Worm (Caenorhabditis elegans): Measurements from ENCODE around the gene nhr-231.
"Not testable (repeated sequence)": the region's sequence is repeated elsewhere in the genome, so short reads cannot be mapped to it uniquely, and the experiment has no call there.

Gene nhr-231

ce11 chrV:18761078-18761477 is 29.7 kb upstream of the nhr-231 start, which contains the start of gene F11D11.4:
Gene F11D11.4, plus strand, starts transcription at chrV:18761378.
- TF ChIP-seq ama-1 (optimal IDR thresholded peaks at IDR 0.05), result no peak
- no peak for TF ChIP-seq rnt-1 (tag; optimal IDR thresholded peaks at IDR 0.05)
- no peak for TF ChIP-seq ets-5 (GFP tag; IDR thresholded peaks at IDR 0.05)
- no peak for TF ChIP-seq tbx-2 (tag; optimal IDR thresholded peaks at IDR 0.05)
- no peak for TF ChIP-seq ztf-4 (tag; optimal IDR thresholded peaks at IDR 0.05)
- no peak for TF ChIP-seq fos-1 (tag; optimal IDR thresholded peaks at IDR 0.05)
- TF ChIP-seq mef-2 (tag; optimal IDR thresholded peaks at IDR 0.05), result no peak
- no peak for TF ChIP-seq unc-86 (tag; optimal IDR thresholded peaks at IDR 0.05)
- no peak for TF ChIP-seq mep-1 (tag; optimal IDR thresholded peaks at IDR 0.05)
- TF ChIP-seq ceh-8 (GFP tag; optimal IDR thresholded peaks at IDR 0.05), result no peak
- TF ChIP-seq pag-3 (tag; optimal IDR thresholded peaks at IDR 0.05; ENCODE audit: borderline replicate concordance, insufficient read depth), result no peak
- TF ChIP-seq C34B4.2 (tag; optimal IDR thresholded peaks at IDR 0.05), result no peak
- TF ChIP-seq dsc-1 (tag; optimal IDR thresholded peaks at IDR 0.05), result no peak
- TF ChIP-seq egl-13 (tag; optimal IDR thresholded peaks at IDR 0.05), result no peak

- TF ChIP-seq fos-1 (tag; optimal IDR thresholded peaks at IDR 0.05); nhr-84 (tag; optimal IDR thresholded peaks at IDR 0.05); dpl-1 (GFP tag; optimal IDR thresholded peaks at IDR 0.05): not testable (repeated sequence)
Measured at ce11 chrV:18762044-18762443, 28.7 kb upstream of the nhr-231 start, which contains the start of gene F11D11.22. Gene F11D11.22, plus strand, starts transcription at chrV:18762344.

ce11 chrV:18769902-18770301 is 20.9 kb upstream of the nhr-231 start:
- TF ChIP-seq tlp-1 (tag; optimal IDR thresholded peaks at IDR 0.05) (no peak), nhr-76 (tag; optimal IDR thresholded peaks at IDR 0.05) (no peak), unc-130 (tag; optimal IDR thresholded peaks at IDR 0.05) (no peak), nhr-90 (tag; optimal IDR thresholded peaks at IDR 0.05; ENCODE audit: poor library complexity) (no peak), sox-4 (tag; optimal IDR thresholded peaks at IDR 0.05) (no peak), irx-1 (tag; optimal IDR thresholded peaks at IDR 0.05) (no peak), skn-1 (tag; optimal IDR thresholded peaks at IDR 0.05) (no peak), pag-3 (tag; optimal IDR thresholded peaks at IDR 0.05; ENCODE audit: borderline replicate concordance, insufficient read depth) (no peak), lsy-2 (tag; optimal IDR thresholded peaks at IDR 0.05) (no peak), nhr-20 (tag; optimal IDR thresholded peaks at IDR 0.05) (no peak), nhr-47 (tag; optimal IDR thresholded peaks at IDR 0.05) (no peak), hpl-2 (GFP tag; optimal IDR thresholded peaks at IDR 0.05) (no peak), efl-3 (GFP tag; optimal IDR thresholded peaks at IDR 0.05) (no peak), lin-15B (tag; optimal IDR thresholded peaks at IDR 0.05) (no peak), hlh-4 (tag; optimal IDR thresholded peaks at IDR 0.05) (no peak), blmp-1 (tag; optimal IDR thresholded peaks at IDR 0.05) (no peak)

- TF ChIP-seq unc-62 (GFP tag; optimal IDR thresholded peaks at IDR 0.05) (no peak), ces-1 (GFP tag; optimal IDR thresholded peaks at IDR 0.05) (no peak), blmp-1 (tag; optimal IDR thresholded peaks at IDR 0.05) (no peak), nhr-11 (tag; optimal IDR thresholded peaks at IDR 0.05) (no peak), Y116A8C.19 (tag; optimal IDR thresholded peaks at IDR 0.05; ENCODE audit: borderline replicate concordance) (no peak), hlh-4 (tag; optimal IDR thresholded peaks at IDR 0.05) (no peak), nhr-237 (tag; optimal IDR thresholded peaks at IDR 0.05) (no peak), efl-3 (GFP tag; optimal IDR thresholded peaks at IDR 0.05) (no peak), ztf-4 (tag; optimal IDR thresholded peaks at IDR 0.05) (no peak), nhr-90 (tag; optimal IDR thresholded peaks at IDR 0.05; ENCODE audit: poor library complexity) (no peak), irx-1 (tag; optimal IDR thresholded peaks at IDR 0.05) (no peak), nhr-28 (tag; optimal IDR thresholded peaks at IDR 0.05) (no peak), lir-3 (tag; optimal IDR thresholded peaks at IDR 0.05; ENCODE audit: poor library complexity) (no peak), lin-13 (GFP tag; optimal IDR thresholded peaks at IDR 0.05) (no peak), skn-1 (tag; optimal IDR thresholded peaks at IDR 0.05) (no peak), zag-1 (tag; optimal IDR thresholded peaks at IDR 0.05) (no peak), mdl-1 (tag; optimal IDR thresholded peaks at IDR 0.05) (no peak), fos-1 (tag; optimal IDR thresholded peaks at IDR 0.05) (no peak)
Measured at ce11 chrV:18770623-18771022, 20.1 kb upstream of the nhr-231 start, which contains the start of gene clec-255. Gene clec-255, minus strand, starts transcription at chrV:18770723.
